Fruit fly (Drosophila melanogaster) whole organism, wandering third instar larva: ENCODE results near the gene CG15406.

Source experiments
- Abd-B ChIP-seq: fragments of >200 bp; optimal IDR thresholded peaks from 2 replicates; lab custom pipeline; 2017; ENCODE audit warnings: missing biosample characterization, missing genetic modification characterization
- Dfd ChIP-seq: fragments of >200 bp; optimal IDR thresholded peaks from 2 replicates; lab custom pipeline; 2017; ENCODE audit warnings: missing biosample characterization, missing genetic modification characterization
- Mio ChIP-seq: sonication (Bioruptor generic); optimal IDR thresholded peaks from 2 replicates; lab custom pipeline; 2016; ENCODE audit warnings: missing biosample characterization, missing genetic modification characterization
- Myc ChIP-seq: fragments of >200 bp; optimal IDR thresholded peaks from 2 replicates; lab custom pipeline; 2017
- Sp1 ChIP-seq: fragments of 200-800 bp; sonication (Bioruptor generic); optimal IDR thresholded peaks from 3 replicates; lab custom pipeline; 2019; ENCODE audit warnings: missing biosample characterization, mild to moderate bottlenecking, missing genetic modification characterization, moderate library complexity
- dsf ChIP-seq: sonication (Bioruptor generic); optimal IDR thresholded peaks from 2 replicates; lab custom pipeline; 2016; ENCODE audit warnings: missing biosample characterization, missing genetic modification characterization, borderline replicate concordance
- fru ChIP-seq: fragments of 200-800 bp; sonication (Bioruptor generic); optimal IDR thresholded peaks from 3 replicates; lab custom pipeline; 2016; ENCODE audit warnings: missing biosample characterization, mild to moderate bottlenecking, missing genetic modification characterization
- psq ChIP-seq: fragments of 200-800 bp; sonication (Bioruptor generic); optimal IDR thresholded peaks from 3 replicates; lab custom pipeline; 2017; ENCODE audit warnings: missing biosample characterization, mild to moderate bottlenecking, missing genetic modification characterization, moderate library complexity
- sv ChIP-seq: fragments of 200-800 bp; sonication (Bioruptor generic); optimal IDR thresholded peaks from 3 replicates; lab custom pipeline; 2016; ENCODE audit warnings: missing biosample characterization, missing genetic modification characterization

dm6 chr2L:3319731-3320295 is 10.8 kb downstream of the CG15406 start, which contains the start of the genes Fign and CG8837:
- no peak for TF ChIP-seq psq (GFP tag; lab: Kevin White, UChicago)
- no peak for TF ChIP-seq Myc (lab: Kevin White, UChicago)
- no peak for TF ChIP-seq Dfd
- TF ChIP-seq Sp1 = no peak
- no peak for TF ChIP-seq dsf (GFP tag; lab: Kevin White, UChicago)
- no peak for TF ChIP-seq Mio (GFP tag; lab: Kevin White, UChicago)
- no peak for TF ChIP-seq Abd-B (GFP tag; lab: Kevin White, UChicago)
- TF ChIP-seq fru = no peak
- no peak for TF ChIP-seq sv (GFP tag; lab: Kevin White, UChicago)
